Fruit fly (Drosophila melanogaster): ENCODE measurements around the gene CG8097.

dm6 chrX:15630815-15631214, 47.9 kb downstream of the CG8097 start:
- TF ChIP-seq Lpt (GFP tag; optimal IDR thresholded peaks at IDR 0.05) (no peak), CG7368 (GFP tag; optimal IDR thresholded peaks at IDR 0.05) (no peak), CG15336 (GFP tag; IDR thresholded peaks at IDR 0.05) (peak; percentile 69), topi (GFP tag; optimal IDR thresholded peaks at IDR 0.05) (no peak), Met (GFP tag; optimal IDR thresholded peaks at IDR 0.05) (no peak), CG1621 (tag; optimal IDR thresholded peaks at IDR 0.05) (no peak), CG10631 (GFP tag; optimal IDR thresholded peaks at IDR 0.05) (no peak), ss (GFP tag; optimal IDR thresholded peaks at IDR 0.05) (no peak)
